Worm (Caenorhabditis elegans): ENCODE results near the gene C50H11.13.

DNA sequence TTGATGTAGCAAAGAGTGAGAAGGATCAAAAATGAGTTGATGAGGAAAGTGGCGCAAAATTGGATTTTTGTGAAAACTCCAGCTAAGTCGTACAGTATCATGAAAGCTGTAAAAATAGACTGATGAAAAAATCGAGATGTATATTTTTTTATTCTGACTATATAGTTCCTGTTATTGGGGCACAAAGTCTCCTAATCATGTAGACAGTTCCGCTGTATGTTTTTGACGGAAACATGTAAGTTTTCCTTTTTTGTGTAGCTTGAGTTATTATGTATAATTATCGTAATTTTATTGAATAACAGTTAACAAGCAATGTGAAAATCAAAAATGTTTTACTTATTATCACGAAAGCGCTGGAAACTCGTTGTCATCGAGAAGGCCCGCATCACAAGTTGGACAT is 36.0 kb upstream of the C50H11.13 start, which contains the start of gene str-68:
- TF ChIP-seq ceh-19 (GFP tag; optimal IDR thresholded peaks at IDR 0.05) (no peak), pag-3 (tag; optimal IDR thresholded peaks at IDR 0.05; ENCODE audit: borderline replicate concordance) (no peak), ahr-1 (tag; optimal IDR thresholded peaks at IDR 0.05) (no peak), odd-2 (tag; optimal IDR thresholded peaks at IDR 0.05) (no peak), ama-1 (optimal IDR thresholded peaks at IDR 0.05) (no peak), unc-55 (GFP tag; optimal IDR thresholded peaks at IDR 0.05) (no peak), pha-4 (tag; optimal IDR thresholded peaks at IDR 0.05) (no peak), lim-6 (tag; optimal IDR thresholded peaks at IDR 0.05) (no peak), ceh-2 (tag; optimal IDR thresholded peaks at IDR 0.05) (no peak), dmd-4 (tag; optimal IDR thresholded peaks at IDR 0.05; ENCODE audit: borderline replicate concordance) (no peak)

All from whole organism, late embryonic.